Worm (Caenorhabditis elegans) whole organism, late embryonic: ENCODE data around the gene asp-3.

Experiments used
- elt-4 ChIP-seq: sonication (generic microtip); optimal IDR thresholded peaks from 2 replicates; lab custom pipeline; 2016; ENCODE audit warnings: missing genetic modification characterization, missing compliant biosample characterization
- fkh-6 ChIP-seq: sonication (generic microtip); optimal IDR thresholded peaks from 2 replicates; lab custom pipeline; 2016; ENCODE audit warnings: missing genetic modification characterization, missing compliant biosample characterization
- npax-4 ChIP-seq: sonication (generic microtip); optimal IDR thresholded peaks from 2 replicates; lab custom pipeline; 2016; ENCODE audit warnings: missing genetic modification characterization, missing compliant biosample characterization

ce11 chrX:6806463-6806862 lies 15.6 kb downstream of the asp-3 start, which contains the start of gene atg-2:
- TF ChIP-seq elt-4 (tag; lab: Kevin White, UChicago) (no peak), npax-4 (tag; lab: Kevin White, UChicago) (no peak), fkh-6 (tag; lab: Kevin White, UChicago) (no peak)
